Fruit fly (Drosophila melanogaster): ENCODE measurements around the gene CG5418.

The CG5418 gene

DNA sequence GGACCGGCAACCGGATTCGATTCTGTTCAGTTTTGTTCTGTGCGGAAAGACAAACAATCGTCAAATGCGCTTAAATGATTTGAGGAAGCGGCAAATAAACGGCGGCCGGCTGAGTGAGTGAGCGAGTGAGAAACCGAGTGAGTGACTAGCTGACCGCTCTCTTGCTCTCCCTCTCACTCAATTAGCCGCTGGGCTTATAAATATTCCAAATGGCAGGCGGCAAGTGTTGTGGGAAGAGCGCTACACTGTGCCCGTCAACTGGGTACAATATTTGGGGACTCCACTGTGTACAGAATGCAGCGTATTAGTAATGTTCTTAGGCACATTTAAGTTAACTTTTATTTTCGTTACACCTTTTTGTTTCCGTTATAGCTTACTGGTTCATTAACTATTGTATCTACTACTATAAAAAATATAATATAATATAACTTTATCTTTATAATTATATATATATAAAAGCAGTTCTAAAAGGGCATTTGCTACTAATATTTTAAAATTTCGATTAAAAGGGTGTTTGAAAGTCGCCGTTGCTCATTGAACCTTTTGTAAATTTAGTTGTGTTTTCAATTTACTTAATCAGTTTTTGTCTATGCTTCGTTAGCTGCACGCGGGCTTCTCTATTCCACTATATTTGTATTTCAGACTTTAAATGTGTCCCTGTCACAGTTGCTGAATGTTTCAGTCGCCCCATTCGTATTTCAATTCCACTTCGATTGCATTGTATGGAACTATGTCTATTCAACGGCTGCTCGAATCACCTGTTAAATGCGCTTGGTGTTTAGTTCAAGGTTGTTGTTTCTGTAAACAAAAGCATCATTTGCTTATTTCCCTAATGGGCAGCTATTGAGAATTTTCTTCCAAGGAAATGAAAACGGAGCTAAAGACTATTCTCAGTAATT is 31.0 kb downstream of the CG5418 start (continued):
- no peak for TF ChIP-seq CG15011 (GFP tag; optimal IDR thresholded peaks at IDR 0.05)
- TF ChIP-seq fd64A (GFP tag; optimal IDR thresholded peaks at IDR 0.05) = no peak
- TF ChIP-seq Sry-β (GFP tag; optimal IDR thresholded peaks at IDR 0.05) = no peak
- no peak for TF ChIP-seq run (tag; optimal IDR thresholded peaks at IDR 0.05)
- TF ChIP-seq ato (GFP tag; IDR thresholded peaks at IDR 0.05; ENCODE audit: partially characterized antibody) = no peak
- no peak for TF ChIP-seq oc (tag; optimal IDR thresholded peaks at IDR 0.05)
- TF ChIP-seq CG8290 (GFP tag; optimal IDR thresholded peaks at IDR 0.05) = no peak
- no peak for TF ChIP-seq CG8290 (tag; optimal IDR thresholded peaks at IDR 0.05)
- TF ChIP-seq bcd (GFP tag; optimal IDR thresholded peaks at IDR 0.05) = peak; percentile 11
- TF ChIP-seq crc (GFP tag; optimal IDR thresholded peaks at IDR 0.05) = no peak
- no peak for TF ChIP-seq Sry-δ (GFP tag; optimal IDR thresholded peaks at IDR 0.05)
- TF ChIP-seq CG13775 (GFP tag; optimal IDR thresholded peaks at IDR 0.05) = no peak
- no peak for TF ChIP-seq B-H1 (GFP tag; IDR thresholded peaks at IDR 0.05)
- TF ChIP-seq CG14860 (GFP tag; IDR thresholded peaks at IDR 0.05; ENCODE audit: partially characterized antibody) = no peak
- no peak for TF ChIP-seq cg (GFP tag; optimal IDR thresholded peaks at IDR 0.05)
- no peak for TF ChIP-seq CG3407 (GFP tag; optimal IDR thresholded peaks at IDR 0.05)
- no peak for TF ChIP-seq Hr39 (optimal IDR thresholded peaks at IDR 0.05)
- no peak for TF ChIP-seq hb (GFP tag; IDR thresholded peaks at IDR 0.05; ENCODE audit: partially characterized antibody)
- no peak for TF ChIP-seq Ets97D (GFP tag; optimal IDR thresholded peaks at IDR 0.05)
- 0 out of 3 replicates have a peak, but pooled peaks have one; percentile 48 for TF ChIP-seq CG2199 (GFP tag; IDR thresholded peaks at IDR 0.05)
- no peak for TF ChIP-seq Hr3 (GFP tag; optimal IDR thresholded peaks at IDR 0.05)
- TF ChIP-seq CG13287 (GFP tag; IDR thresholded peaks at IDR 0.05; ENCODE audit: partially characterized antibody) = peak; percentile 42
- no peak; the same call in 2 of the 3 replicates for TF ChIP-seq Doc3 (GFP tag; IDR thresholded peaks at IDR 0.05; ENCODE audit: partially characterized antibody)
- TF ChIP-seq so (GFP tag; IDR thresholded peaks at IDR 0.05) = no peak
- TF ChIP-seq CG18476 (GFP tag; optimal IDR thresholded peaks at IDR 0.05) = no peak
- no peak for TF ChIP-seq CG10267 (tag; optimal IDR thresholded peaks at IDR 0.05)
- no peak for TF ChIP-seq dati (GFP tag; IDR thresholded peaks at IDR 0.05)
- TF ChIP-seq pum (GFP tag; optimal IDR thresholded peaks at IDR 0.05) = no peak
- no peak for TF ChIP-seq CG1603 (tag; optimal IDR thresholded peaks at IDR 0.05)
- no peak for TF ChIP-seq Fer3 (tag; optimal IDR thresholded peaks at IDR 0.05)
- no peak for TF ChIP-seq CG16813 (GFP tag; IDR thresholded peaks at IDR 0.05; ENCODE audit: partially characterized antibody)
- TF ChIP-seq CG12104 (GFP tag; optimal IDR thresholded peaks at IDR 0.05) = no peak
- no peak for TF ChIP-seq ERR (GFP tag; optimal IDR thresholded peaks at IDR 0.05)
- no peak for TF ChIP-seq Poxn (GFP tag; IDR thresholded peaks at IDR 0.05)
- TF ChIP-seq knrl (GFP tag; IDR thresholded peaks at IDR 0.05; ENCODE audit: partially characterized antibody) = 0 out of 3 replicates have a peak, but pooled peaks have one; percentile 11
- no peak for TF ChIP-seq CG14965 (GFP tag; optimal IDR thresholded peaks at IDR 0.05; ENCODE audit: borderline replicate concordance)
- no peak for TF ChIP-seq CG11247 (GFP tag; IDR thresholded peaks at IDR 0.05)
- TF ChIP-seq sens-2 (GFP tag; IDR thresholded peaks at IDR 0.05) = no peak
- no peak for TF ChIP-seq ro (GFP tag; IDR thresholded peaks at IDR 0.05)
- TF ChIP-seq CG7987 (GFP tag; optimal IDR thresholded peaks at IDR 0.05) = no peak
- no peak for TF ChIP-seq sqz (GFP tag; optimal IDR thresholded peaks at IDR 0.05)
- no peak for TF ChIP-seq Hr78 (GFP tag; optimal IDR thresholded peaks at IDR 0.05)
- TF ChIP-seq gem (tag; optimal IDR thresholded peaks at IDR 0.05) = peak; percentile 37
- TF ChIP-seq tup (GFP tag; optimal IDR thresholded peaks at IDR 0.05) = no peak
- no peak for TF ChIP-seq Bgb (GFP tag; IDR thresholded peaks at IDR 0.05; ENCODE audit: partially characterized antibody)
- no peak for TF ChIP-seq CG4404 (GFP tag; IDR thresholded peaks at IDR 0.05)
- TF ChIP-seq BtbVII (GFP tag; optimal IDR thresholded peaks at IDR 0.05) = no peak
- no peak for TF ChIP-seq Stat92E (GFP tag; optimal IDR thresholded peaks at IDR 0.05)
